Fruit fly (Drosophila melanogaster): ENCODE data around the gene Sh.

- TF ChIP-seq cic (GFP tag; optimal IDR thresholded peaks at IDR 0.05) (no peak), kay (GFP tag; ENCODE audit: borderline replicate concordance) (no peak), CG14711 (tag; optimal IDR thresholded peaks at IDR 0.05) (no peak), pad (GFP tag; optimal IDR thresholded peaks at IDR 0.05) (no peak), ovo (GFP tag; optimal IDR thresholded peaks at IDR 0.05) (no peak)
Observed at dm6 chrX:17883418-17883817, 179.6 kb downstream of the Sh start, which contains the start of gene CG12985.
